Fruit fly (Drosophila melanogaster) whole organism, embryonic: ENCODE data around the gene Cdc37.

Experiments used
- Atf6 ChIP-seq: fragments of 200-800 bp; sonication (Bioruptor generic); IDR thresholded peaks from 2 replicates; pipeline ENCODE4 v1.3.6; 2022; ENCODE audit warnings: missing biosample characterization, missing genetic modification characterization
- CG10147 ChIP-seq: fragments of 200-800 bp; sonication (Bioruptor generic); optimal IDR thresholded peaks from 2 replicates; lab custom pipeline; 2019; ENCODE audit warnings: missing biosample characterization, mild to moderate bottlenecking, missing genetic modification characterization, moderate library complexity
- CG10209 ChIP-seq: fragments of 200-800 bp; sonication (Bioruptor generic); optimal IDR thresholded peaks from 3 replicates; lab custom pipeline; 2017; ENCODE audit warnings: missing biosample characterization, mild to moderate bottlenecking, missing genetic modification characterization, missing genetic modification reagents
- CG10654 ChIP-seq: fragments of 200-800 bp; sonication (Bioruptor generic); optimal IDR thresholded peaks from 2 replicates; lab custom pipeline; 2016; ENCODE audit warnings: missing biosample characterization, missing genetic modification characterization
- CG15011 ChIP-seq: fragments of 200-800 bp; sonication (Bioruptor generic); optimal IDR thresholded peaks from 3 replicates; lab custom pipeline; 2018; ENCODE audit warnings: missing biosample characterization, mild to moderate bottlenecking, missing genetic modification characterization
- CG1647 ChIP-seq: fragments of 200-800 bp; sonication (Bioruptor generic); optimal IDR thresholded peaks from 3 replicates; lab custom pipeline; 2016; ENCODE audit warnings: missing biosample characterization, missing genetic modification characterization
- CG17568 ChIP-seq: fragments of 200-800 bp; sonication (Bioruptor generic); optimal IDR thresholded peaks from 2 replicates; lab custom pipeline; 2018; ENCODE audit warnings: missing biosample characterization, mild to moderate bottlenecking, missing genetic modification characterization, moderate library complexity
- CG17802 ChIP-seq: fragments of 200-800 bp; sonication (Bioruptor generic); optimal IDR thresholded peaks from 2 replicates; lab custom pipeline; 2018; ENCODE audit warnings: missing biosample characterization, mild to moderate bottlenecking, missing genetic modification characterization, moderate library complexity
- CG1832 ChIP-seq: fragments of 200-800 bp; sonication (Bioruptor generic); optimal IDR thresholded peaks from 2 replicates; lab custom pipeline; 2017; ENCODE audit warnings: missing biosample characterization, mild to moderate bottlenecking, missing genetic modification characterization, inconsistent platforms
- CG2202 ChIP-seq: fragments of 200-800 bp; sonication (Bioruptor generic); optimal IDR thresholded peaks from 2 replicates; lab custom pipeline; 2018; ENCODE audit warnings: missing biosample characterization, mild to moderate bottlenecking, missing genetic modification characterization
- CG2889 ChIP-seq: fragments of 200-800 bp; sonication (Bioruptor generic); IDR thresholded peaks from 3 replicates; pipeline ENCODE4 v1.3.6; 2022; ENCODE audit warnings: missing biosample characterization, missing genetic modification characterization
- CG3847 ChIP-seq: fragments of 200-800 bp; sonication (Bioruptor generic); IDR thresholded peaks from 2 replicates; pipeline ENCODE4 v1.3.6; 2022; ENCODE audit warnings: missing biosample characterization, missing genetic modification characterization
- CG3995 ChIP-seq: fragments of 200-800 bp; sonication (Bioruptor generic); optimal IDR thresholded peaks from 3 replicates; lab custom pipeline; 2016; ENCODE audit warnings: missing biosample characterization, missing genetic modification characterization
- CG4328 ChIP-seq: fragments of 200-800 bp; sonication (Bioruptor generic); optimal IDR thresholded peaks from 3 replicates; lab custom pipeline; 2017; ENCODE audit warnings: missing biosample characterization, missing genetic modification reagents, missing genetic modification characterization
- CG7987 ChIP-seq: fragments of 200-800 bp; sonication (Bioruptor generic); optimal IDR thresholded peaks from 2 replicates; lab custom pipeline; 2018; ENCODE audit warnings: missing biosample characterization, mild to moderate bottlenecking, missing genetic modification characterization, moderate library complexity
- CG8359 ChIP-seq: fragments of 200-800 bp; sonication (Bioruptor generic); optimal IDR thresholded peaks from 2 replicates; lab custom pipeline; 2017; ENCODE audit warnings: missing biosample characterization, mild to moderate bottlenecking, missing genetic modification characterization, borderline replicate concordance
- CG9437 ChIP-seq: fragments of 200-800 bp; sonication (Bioruptor generic); optimal IDR thresholded peaks from 2 replicates; lab custom pipeline; 2018; ENCODE audit warnings: missing biosample characterization, mild to moderate bottlenecking, missing genetic modification characterization
- Dfd ChIP-seq, 2 experiments: fragments of >200 bp; optimal IDR thresholded peaks; 2 replicates each; lab custom pipeline; 2017; ENCODE audit warnings: missing biosample characterization in 2 of 2, missing genetic modification characterization in 2 of 2
- Dip2 ChIP-seq: fragments of 200-800 bp; sonication (Bioruptor generic); IDR thresholded peaks from 2 replicates; pipeline ENCODE4 v1.3.6; 2022; ENCODE audit warnings: missing biosample characterization, missing genetic modification characterization
- Hmx ChIP-seq: fragments of 200-800 bp; sonication (Bioruptor generic); optimal IDR thresholded peaks from 2 replicates; lab custom pipeline; 2016; ENCODE audit warnings: missing biosample characterization, missing genetic modification characterization
- MESR4 ChIP-seq: fragments of 200-800 bp; sonication (Bioruptor generic); optimal IDR thresholded peaks from 2 replicates; lab custom pipeline; 2018; ENCODE audit warnings: missing biosample characterization, mild to moderate bottlenecking, missing genetic modification characterization, moderate library complexity
- NC2β ChIP-seq: fragments of 200-800 bp; sonication (Bioruptor generic); optimal IDR thresholded peaks from 2 replicates; lab custom pipeline; 2016; ENCODE audit warnings: missing biosample characterization, missing genetic modification characterization
- Neu2 ChIP-seq: fragments of 200-800 bp; sonication (Bioruptor generic); optimal IDR thresholded peaks from 3 replicates; lab custom pipeline; 2016; ENCODE audit warnings: missing biosample characterization, missing genetic modification characterization, borderline replicate concordance
- NfI ChIP-seq: fragments of 200-800 bp; sonication (Bioruptor generic); optimal IDR thresholded peaks from 3 replicates; lab custom pipeline; 2018; ENCODE audit warnings: missing biosample characterization, mild to moderate bottlenecking, missing genetic modification characterization, moderate library complexity
- Optix ChIP-seq: fragments of 200-800 bp; sonication (Bioruptor generic); IDR thresholded peaks from 3 replicates; pipeline ENCODE4 v1.3.6; 2022; ENCODE audit warnings: missing biosample characterization, missing genetic modification characterization
- Sin3A ChIP-seq: fragments of >200 bp; optimal IDR thresholded peaks from 2 replicates; lab custom pipeline; 2018
- Sry-δ ChIP-seq: fragments of 200-800 bp; sonication (Bioruptor generic); optimal IDR thresholded peaks from 2 replicates; lab custom pipeline; 2016; ENCODE audit warnings: missing biosample characterization, missing genetic modification characterization
- Usf ChIP-seq: fragments of 200-800 bp; sonication (Bioruptor generic); optimal IDR thresholded peaks from 2 replicates; lab custom pipeline; 2017; ENCODE audit warnings: missing genotype, missing biosample characterization, missing genetic modification characterization
- al ChIP-seq: fragments of 200-800 bp; sonication (Bioruptor generic); IDR thresholded peaks from 2 replicates; pipeline ENCODE4 v1.3.6; 2022; ENCODE audit warnings: missing biosample characterization, missing genetic modification characterization
- bbx ChIP-seq: fragments of 200-800 bp; sonication (Bioruptor generic); IDR thresholded peaks from 2 replicates; pipeline ENCODE4 v1.3.6; 2022; ENCODE audit warnings: missing biosample characterization, missing genetic modification characterization; ENCODE audit not compliant: partially characterized antibody
- cad ChIP-seq: fragments of >200 bp; optimal IDR thresholded peaks from 2 replicates; lab custom pipeline; 2017; ENCODE audit warnings: missing biosample characterization, missing genetic modification characterization
- dan ChIP-seq: fragments of 200-800 bp; sonication (Bioruptor generic); IDR thresholded peaks from 2 replicates; pipeline ENCODE4 v1.3.6; 2022; ENCODE audit warnings: missing biosample characterization, missing genetic modification characterization
- dm ChIP-seq: fragments of 200-800 bp; sonication (Bioruptor generic); optimal IDR thresholded peaks from 3 replicates; lab custom pipeline; 2016; ENCODE audit warnings: missing biosample characterization, missing genetic modification characterization
- dmrt99B ChIP-seq: fragments of 200-800 bp; sonication (Bioruptor generic); optimal IDR thresholded peaks from 2 replicates; lab custom pipeline; 2018; ENCODE audit warnings: missing biosample characterization, mild to moderate bottlenecking, missing genetic modification characterization, moderate library complexity
- exex ChIP-seq: fragments of 200-800 bp; sonication (Bioruptor generic); optimal IDR thresholded peaks from 4 replicates; lab custom pipeline; 2018; ENCODE audit warnings: missing biosample characterization, mild to moderate bottlenecking, missing genetic modification characterization, moderate library complexity
- fd102C ChIP-seq: fragments of 200-800 bp; sonication (Bioruptor generic); optimal IDR thresholded peaks from 2 replicates; lab custom pipeline; 2018; ENCODE audit warnings: missing biosample characterization, mild to moderate bottlenecking, missing genetic modification characterization, moderate library complexity
- hb ChIP-seq: fragments of 200-800 bp; sonication (Bioruptor generic); IDR thresholded peaks from 3 replicates; pipeline ENCODE4 v1.3.6; 2022; ENCODE audit warnings: missing biosample characterization, missing genetic modification characterization; ENCODE audit not compliant: partially characterized antibody
- knrl ChIP-seq: fragments of 200-800 bp; sonication (Bioruptor generic); IDR thresholded peaks from 3 replicates; pipeline ENCODE4 v1.3.6; 2022; ENCODE audit warnings: missing biosample characterization, missing genetic modification characterization; ENCODE audit not compliant: partially characterized antibody
- lab ChIP-seq: fragments of 200-800 bp; sonication (Bioruptor generic); optimal IDR thresholded peaks from 3 replicates; lab custom pipeline; 2017; ENCODE audit warnings: missing biosample characterization, missing genetic modification characterization, mild to moderate bottlenecking, moderate library complexity, missing genetic modification reagents
- pan ChIP-seq, 4 experiments: fragments of >200 bp in 3 of 4; fragments of 200-800 bp in 1 of 4; sonication (Bioruptor generic) in 1 of 4; optimal IDR thresholded peaks in 3 of 4; IDR thresholded peaks in 1 of 4; 2 replicates each; pipeline versions ENCODE4 v1.3.6 to Lab custom; 2017 to 2022; ENCODE audit warnings: missing biosample characterization in 2 of 4, missing genetic modification characterization in 2 of 4, mixed read lengths in 1 of 4
- ranshi ChIP-seq: fragments of 200-800 bp; sonication (Bioruptor generic); IDR thresholded peaks from 2 replicates; pipeline ENCODE4 v1.3.6; 2022; ENCODE audit warnings: missing biosample characterization, missing genetic modification characterization
- rib ChIP-seq: fragments of 200-800 bp; sonication (Bioruptor generic); IDR thresholded peaks from 2 replicates; pipeline ENCODE4 v1.3.6; 2022; ENCODE audit warnings: missing biosample characterization, missing genetic modification characterization
- run ChIP-seq: fragments of 200-800 bp; sonication (Bioruptor generic); optimal IDR thresholded peaks from 3 replicates; lab custom pipeline; 2018; ENCODE audit warnings: missing biosample characterization, mild to moderate bottlenecking, missing genetic modification characterization
- sim ChIP-seq: fragments of 200-800 bp; sonication (Bioruptor generic); IDR thresholded peaks from 2 replicates; pipeline ENCODE4 v1.3.6; 2022; ENCODE audit warnings: missing biosample characterization, missing genetic modification characterization
- slou ChIP-seq: fragments of 200-800 bp; sonication (Bioruptor generic); optimal IDR thresholded peaks from 3 replicates; lab custom pipeline; 2016; ENCODE audit warnings: missing biosample characterization, missing genetic modification characterization
- slp2 ChIP-seq: fragments of 200-800 bp; sonication (Bioruptor generic); optimal IDR thresholded peaks from 2 replicates; lab custom pipeline; 2016; ENCODE audit warnings: missing biosample characterization, missing genetic modification characterization
- tio ChIP-seq: fragments of 200-800 bp; sonication (Bioruptor generic); optimal IDR thresholded peaks from 2 replicates; lab custom pipeline; 2017; ENCODE audit warnings: missing biosample characterization, missing genetic modification characterization, inconsistent platforms
- unpg ChIP-seq: fragments of 200-800 bp; sonication (Bioruptor generic); optimal IDR thresholded peaks from 3 replicates; lab custom pipeline; 2018; ENCODE audit warnings: missing biosample characterization, mild to moderate bottlenecking, missing genetic modification characterization, moderate library complexity
- zfh1 ChIP-seq: fragments of 200-800 bp; sonication (Bioruptor generic); IDR thresholded peaks from 3 replicates; pipeline ENCODE4 v1.3.6; 2022; ENCODE audit warnings: missing biosample characterization, missing genetic modification characterization

Cdc37 gene

DNA sequence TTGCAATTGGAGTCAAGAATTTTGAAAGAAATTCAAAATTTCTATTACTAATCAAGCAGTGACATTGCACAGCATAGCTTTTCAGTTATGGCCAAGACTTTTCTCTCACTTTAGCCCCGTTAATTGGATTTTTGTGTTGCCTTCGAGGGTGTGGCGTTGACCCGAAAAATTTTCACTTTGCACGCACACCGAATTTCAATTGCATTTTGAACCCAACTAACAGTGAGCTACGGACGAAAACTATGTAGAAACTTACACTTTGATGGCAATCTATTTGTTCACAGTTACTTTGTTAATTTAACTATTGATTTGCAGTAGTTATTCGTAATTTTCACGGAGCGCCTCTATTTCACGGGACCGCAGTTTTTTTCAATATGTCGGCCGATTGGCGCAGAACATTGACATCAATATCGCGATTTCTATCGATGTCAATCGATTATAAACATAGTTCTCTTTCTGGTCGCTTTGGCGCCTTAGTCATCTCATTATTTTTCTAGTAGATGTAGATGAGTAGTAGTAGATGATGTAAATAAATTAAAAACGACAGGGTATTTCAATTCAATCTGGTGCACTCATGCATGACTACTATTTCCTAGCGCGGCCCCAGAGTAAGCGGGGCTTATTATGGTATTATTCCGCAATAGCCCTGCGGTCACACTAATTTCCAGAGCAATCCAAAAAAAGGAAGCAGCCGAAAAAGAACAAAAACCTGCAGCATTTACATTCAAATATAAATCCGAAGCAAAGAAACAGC is at the start of gene Cdc37, which contains the start of the genes alpha-Spec and dlt (continued):
- TF ChIP-seq bbx (GFP tag; lab: Robert Waterston, UW) (peak; percentile 60), CG3847 (GFP tag; lab: Robert Waterston, UW) (0 out of 2 replicates have a peak, but pooled peaks have one; percentile 10), CG1647 (no peak), Hmx (GFP tag; lab: Kevin White, UChicago) (no peak), NfI (peak; percentile 35), Optix (no peak), CG8359 (no peak), dm (GFP tag; lab: Kevin White, UChicago) (no peak), tio (GFP tag; lab: Kevin White, UChicago) (no peak), Dfd (GFP tag; optimal IDR thresholded peaks at IDR 0.05; lab: Kevin White, UChicago) (no peak), pan (optimal IDR thresholded peaks at IDR 0.05; lab: Kevin White, UChicago) (no peak), pan (GFP tag; optimal IDR thresholded peaks at IDR 0.05 in 1 of 2, IDR thresholded peaks at IDR 0.05 in 1 of 2) (no peak), CG10209 (peak; percentile 2), CG4328 (GFP tag; lab: Kevin White, UChicago) (no peak), CG10147 (GFP tag; lab: Kevin White, UChicago) (peak; percentile 27), CG1832 (no peak), zfh1 (GFP tag; lab: Robert Waterston, UW) (peak; percentile 26; the same call in 1 of the 3 replicates), al (no peak), lab (GFP tag; lab: Kevin White, UChicago) (no peak), Sry-δ (peak; percentile 80), CG17802 (tag; lab: Kevin White, UChicago) (peak; percentile 62), CG9437 (peak; percentile 5), knrl (GFP tag; lab: Robert Waterston, UW) (peak; percentile 78), CG17568 (GFP tag; lab: Kevin White, UChicago) (no peak), exex (tag; lab: Kevin White, UChicago) (peak; percentile 33), Usf (GFP tag; lab: Kevin White, UChicago) (no peak), Atf6 (GFP tag; lab: Robert Waterston, UW) (no peak), MESR4 (GFP tag; lab: Kevin White, UChicago) (peak; percentile 63), NC2β (GFP tag; lab: Kevin White, UChicago) (peak; percentile 37), rib (GFP tag; lab: Robert Waterston, UW) (no peak), CG3995 (GFP tag; lab: Kevin White, UChicago) (peak; percentile 52), hb (GFP tag; lab: Robert Waterston, UW) (peak; percentile 65), CG10654 (GFP tag; lab: Kevin White, UChicago) (no peak), run (no peak), fd102C (no peak), cad (GFP tag; lab: Kevin White, UChicago) (no peak), CG2889 (GFP tag; lab: Robert Waterston, UW) (no peak), CG2202 (no peak), CG15011 (no peak), slp2 (GFP tag; lab: Kevin White, UChicago) (no peak), dmrt99B (no peak), Dip2 (no peak), Neu2 (GFP tag; lab: Kevin White, UChicago) (no peak), dan (GFP tag; lab: Robert Waterston, UW) (no peak), Sin3A (peak; percentile 80), slou (GFP tag; lab: Kevin White, UChicago) (no peak), ranshi (no peak), CG7987 (no peak), sim (GFP tag; lab: Robert Waterston, UW) (no peak), unpg (GFP tag; lab: Kevin White, UChicago) (no peak)
